Worm (Caenorhabditis elegans): ENCODE data around the gene hlh-28.
"Not testable (repeated sequence)": the region's sequence is repeated elsewhere in the genome, so short reads cannot be mapped to it uniquely, and the experiment has no call there.

The hlh-28 gene

ce11 chrX:17550755-17551154 lies at the start of gene hlh-28:
TSS of gene hlh-28 (plus strand) at chrX:17551055.
- not testable (repeated sequence) for TF ChIP-seq T20F7.1 (GFP tag; optimal IDR thresholded peaks at IDR 0.05); zip-11 (GFP tag; IDR thresholded peaks at IDR 0.05); zfp-3 (GFP tag; conservative IDR thresholded peaks at IDR 0.05)

ce11 chrX:17502246-17502645 lies 48.6 kb upstream of the hlh-28 start:
- TF ChIP-seq saeg-2 (GFP tag; IDR thresholded peaks at IDR 0.05) (no peak), ceh-44 (GFP tag; IDR thresholded peaks at IDR 0.05) (no peak), R02D3.7 (tag; optimal IDR thresholded peaks at IDR 0.05) (no peak), nhr-10 (tag; optimal IDR thresholded peaks at IDR 0.05) (no peak), nhr-76 (tag; optimal IDR thresholded peaks at IDR 0.05) (no peak), aha-1 (tag) (no peak), nhr-77 (tag; optimal IDR thresholded peaks at IDR 0.05) (peak; percentile 25), nhr-28 (tag; optimal IDR thresholded peaks at IDR 0.05) (peak; percentile 46), lin-39 (tag; optimal IDR thresholded peaks at IDR 0.05) (no peak), hlh-11 (tag; optimal IDR thresholded peaks at IDR 0.05) (no peak), ZK546.5 (tag; optimal IDR thresholded peaks at IDR 0.05) (no peak), T20F7.1 (GFP tag; optimal IDR thresholded peaks at IDR 0.05) (peak; percentile 5), mxl-3 (GFP tag; optimal IDR thresholded peaks at IDR 0.05) (no peak), set-16 (GFP tag; IDR thresholded peaks at IDR 0.05) (no peak), lin-1 (GFP tag; IDR thresholded peaks at IDR 0.05) (no peak), ceh-32 (tag; optimal IDR thresholded peaks at IDR 0.05; ENCODE audit: poor library complexity) (no peak), dve-1 (tag; optimal IDR thresholded peaks at IDR 0.05; ENCODE audit: insufficient read depth) (peak; percentile 74), mep-1 (tag; optimal IDR thresholded peaks at IDR 0.05) (no peak), daf-16 (GFP tag; optimal IDR thresholded peaks at IDR 0.05) (no peak), daf-16 (tag; optimal IDR thresholded peaks at IDR 0.05) (peak; percentile 93), dmd-6 (GFP tag; IDR thresholded peaks at IDR 0.05) (peak; percentile 39; the same call in 1 of the 2 replicates)

ce11 chrX:17504447-17504846 lies 46.4 kb upstream of the hlh-28 start:
- peak; percentile 89 for TF ChIP-seq nhr-28 (tag; optimal IDR thresholded peaks at IDR 0.05)
- TF ChIP-seq nhr-77 (tag; optimal IDR thresholded peaks at IDR 0.05), result peak; percentile 25
- TF ChIP-seq mdt-29 (GFP tag; IDR thresholded peaks at IDR 0.05), result no peak
- TF ChIP-seq mdl-1 (tag; optimal IDR thresholded peaks at IDR 0.05), result peak in 1 of 2 experiments; percentile 63
- peak; percentile 9 for TF ChIP-seq pqm-1 (tag; optimal IDR thresholded peaks at IDR 0.05)
- TF ChIP-seq nhr-10 (tag; optimal IDR thresholded peaks at IDR 0.05), result no peak
- TF ChIP-seq php-3 (GFP tag; IDR thresholded peaks at IDR 0.05), result no peak
- peak; percentile 66 for TF ChIP-seq dmd-6 (GFP tag; IDR thresholded peaks at IDR 0.05)
- no peak for TF ChIP-seq dpl-1 (GFP tag; optimal IDR thresholded peaks at IDR 0.05)
- TF ChIP-seq nhr-11 (tag; optimal IDR thresholded peaks at IDR 0.05), result peak; percentile 53
- TF ChIP-seq dve-1 (tag; optimal IDR thresholded peaks at IDR 0.05; ENCODE audit: insufficient read depth), result peak; percentile 44
- TF ChIP-seq duxl-1 (tag; optimal IDR thresholded peaks at IDR 0.05; ENCODE audit: poor library complexity), result no peak
- TF ChIP-seq hlh-11 (tag; optimal IDR thresholded peaks at IDR 0.05), result peak; percentile 74
- peak in 1 of 2 experiments; percentile 34 for TF ChIP-seq daf-16 (GFP tag; optimal IDR thresholded peaks at IDR 0.05)
- TF ChIP-seq daf-16 (tag; optimal IDR thresholded peaks at IDR 0.05), result peak; percentile 64
- no peak for TF ChIP-seq nhr-41 (GFP tag; IDR thresholded peaks at IDR 0.05)
- no peak for TF ChIP-seq nhr-111 (GFP tag; optimal IDR thresholded peaks at IDR 0.05)

ce11 chrX:17505547-17506181 lies 45.2 kb upstream of the hlh-28 start:
- TF ChIP-seq nhr-41 (GFP tag; IDR thresholded peaks at IDR 0.05) (no peak), Y105C5A.15 (GFP tag; IDR thresholded peaks at IDR 0.05) (no peak), R02D3.7 (tag; optimal IDR thresholded peaks at IDR 0.05) (no peak), tra-1 (GFP tag; IDR thresholded peaks at IDR 0.05) (peak; percentile 92), daf-19 (GFP tag; conservative IDR thresholded peaks at IDR 0.05) (no peak), arid-1 (GFP tag; conservative IDR thresholded peaks at IDR 0.05) (no peak; the same call in 1 of the 2 replicates), hmg-1.1 (GFP tag; IDR thresholded peaks at IDR 0.05) (peak; percentile 74), pqm-1 (tag; optimal IDR thresholded peaks at IDR 0.05) (no peak), F49E8.2 (tag; optimal IDR thresholded peaks at IDR 0.05; ENCODE audit: borderline replicate concordance) (no peak), mdt-29 (GFP tag; IDR thresholded peaks at IDR 0.05) (no peak), dmd-8 (GFP tag; IDR thresholded peaks at IDR 0.05) (no peak), ceh-62 (tag; optimal IDR thresholded peaks at IDR 0.05) (no peak), F44E2.7 (GFP tag; IDR thresholded peaks at IDR 0.05) (no peak), fkh-10 (GFP tag; optimal IDR thresholded peaks at IDR 0.05) (peak; percentile 63), ZK546.5 (tag; optimal IDR thresholded peaks at IDR 0.05) (no peak), snpc-1.2 (GFP tag; IDR thresholded peaks at IDR 0.05) (no peak), spr-1 (tag; optimal IDR thresholded peaks at IDR 0.05) (no peak), lir-3 (tag; optimal IDR thresholded peaks at IDR 0.05) (no peak)
